Worm (Caenorhabditis elegans): ENCODE measurements around the gene lgc-25.

Gene lgc-25

ce11 chrX:14164234-14164633 is 2.7 kb upstream of the lgc-25 start, which contains the start of gene vha-20 (continued):
- TF ChIP-seq lin-54 (GFP tag; optimal IDR thresholded peaks at IDR 0.05), result no peak
- no peak for TF ChIP-seq hsf-1 (GFP tag; IDR thresholded peaks at IDR 0.05)
- no peak for TF ChIP-seq F10E7.11 (tag; optimal IDR thresholded peaks at IDR 0.05)
- no peak for TF ChIP-seq rpc-1 (optimal IDR thresholded peaks at IDR 0.05)
- TF ChIP-seq rpc-1 (tag; optimal IDR thresholded peaks at IDR 0.05), result no peak

- TF ChIP-seq nfya-1 (tag; optimal IDR thresholded peaks at IDR 0.05; ENCODE audit: borderline replicate concordance, insufficient read depth) (no peak), sea-2 (GFP tag; IDR thresholded peaks at IDR 0.05) (no peak), ceh-58 (GFP tag; IDR thresholded peaks at IDR 0.05) (no peak)
Measured at ce11 chrX:14156913-14157312, 4.6 kb downstream of the lgc-25 start, which contains the start of gene ceh-90. TSS of gene ceh-90 (minus strand) at chrX:14157013.

ce11 chrX:14152644-14153043 is 8.9 kb downstream of the lgc-25 start:
- TF ChIP-seq sdz-38 (tag; optimal IDR thresholded peaks at IDR 0.05) (no peak), ccch-3 (GFP tag; optimal IDR thresholded peaks at IDR 0.05) (no peak), bed-2 (GFP tag; IDR thresholded peaks at IDR 0.05) (no peak), sptf-2 (GFP tag; optimal IDR thresholded peaks at IDR 0.05) (no peak), F23B12.7 (tag; optimal IDR thresholded peaks at IDR 0.05; ENCODE audit: insufficient read depth) (no peak), pbrm-1 (GFP tag; IDR thresholded peaks at IDR 0.05) (no peak), F57C9.4 (tag; optimal IDR thresholded peaks at IDR 0.05) (no peak), B0019.2 (GFP tag; conservative IDR thresholded peaks at IDR 0.05) (no peak), fkh-3 (tag; optimal IDR thresholded peaks at IDR 0.05) (no peak)

- TF ChIP-seq Y79H2A.3 (GFP tag; conservative IDR thresholded peaks at IDR 0.05) (no peak), egl-44 (GFP tag; IDR thresholded peaks at IDR 0.05) (no peak), ceh-58 (GFP tag; IDR thresholded peaks at IDR 0.05) (no peak), zim-3 (tag; optimal IDR thresholded peaks at IDR 0.05) (no peak), hlh-12 (tag; optimal IDR thresholded peaks at IDR 0.05) (no peak), mxl-1 (tag; optimal IDR thresholded peaks at IDR 0.05) (no peak), egrh-3 (GFP tag; IDR thresholded peaks at IDR 0.05) (no peak), hmg-20 (GFP tag; IDR thresholded peaks at IDR 0.05) (no peak), lin-40 (tag; optimal IDR thresholded peaks at IDR 0.05) (no peak), lin-35 (GFP tag; optimal IDR thresholded peaks at IDR 0.05) (no peak)
Measured at ce11 chrX:14147400-14147799, 14.1 kb downstream of the lgc-25 start, which contains the start of gene akt-2. TSS of gene akt-2 (plus strand) at chrX:14147700.

ce11 chrX:14146740-14147140 is 14.8 kb downstream of the lgc-25 start:
- TF ChIP-seq tlf-1 (GFP tag; optimal IDR thresholded peaks at IDR 0.05) (no peak), cebp-1 (GFP tag; IDR thresholded peaks at IDR 0.05) (peak; percentile 56; the same call in 1 of the 2 replicates), cebp-1 (tag; optimal IDR thresholded peaks at IDR 0.05) (peak; percentile 83), T07F8.4 (tag; optimal IDR thresholded peaks at IDR 0.05) (no peak), ztf-6 (GFP tag; IDR thresholded peaks at IDR 0.05) (0 out of 2 replicates have a peak, but pooled peaks have one; percentile 27), ZK185.1 (tag; optimal IDR thresholded peaks at IDR 0.05; ENCODE audit: poor library complexity, severe bottlenecking) (peak; percentile 11), Y95B8A.8 (GFP tag; IDR thresholded peaks at IDR 0.05) (no peak), xnd-1 (tag; optimal IDR thresholded peaks at IDR 0.05) (no peak), hmg-1.2 (GFP tag; IDR thresholded peaks at IDR 0.05) (peak; percentile 67; the same call in 1 of the 2 replicates), ztf-26 (tag; optimal IDR thresholded peaks at IDR 0.05) (peak; percentile 70), somi-1 (GFP tag; optimal IDR thresholded peaks at IDR 0.05) (peak; percentile 68), ceh-27 (GFP tag; optimal IDR thresholded peaks at IDR 0.05) (peak; percentile 68), lin-40 (tag; optimal IDR thresholded peaks at IDR 0.05) (peak; percentile 81), ztf-18 (tag; optimal IDR thresholded peaks at IDR 0.05) (peak; percentile 21), tbp1 (GFP tag; optimal IDR thresholded peaks at IDR 0.05) (peak; percentile 52), attf-6 (GFP tag; IDR thresholded peaks at IDR 0.05) (no peak), repo-1 (tag; optimal IDR thresholded peaks at IDR 0.05) (no peak), ceh-100 (GFP tag; IDR thresholded peaks at IDR 0.05) (no peak), mcd-1 (GFP tag; IDR thresholded peaks at IDR 0.05) (peak; percentile 42; the same call in 1 of the 2 replicates)
